Worm (Caenorhabditis elegans): ENCODE results near the gene sec-16A.2.

sec-16A.2 gene

DNA sequence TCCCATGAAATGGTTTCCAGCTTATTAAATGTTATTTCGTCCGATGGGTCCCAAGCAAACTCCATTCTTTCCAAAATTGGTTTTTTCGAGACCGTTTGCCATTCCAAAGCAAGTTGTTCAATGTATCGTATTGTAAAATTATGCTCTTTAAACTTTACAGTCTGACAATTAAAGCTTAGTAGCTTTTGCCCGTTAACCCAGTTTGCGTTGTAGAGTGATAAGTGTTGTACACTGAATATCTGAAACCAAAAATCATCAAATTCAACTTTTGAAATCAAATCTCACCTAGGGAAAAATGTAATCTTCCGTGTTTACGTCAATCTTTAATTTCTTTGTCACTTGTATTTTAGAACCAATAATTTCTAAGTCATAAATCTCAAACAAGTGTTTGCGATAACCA is 10.3 kb downstream of the sec-16A.2 start:
- TF ChIP-seq mep-1 (tag; optimal IDR thresholded peaks at IDR 0.05): no peak
- no peak for TF ChIP-seq mls-2 (tag; optimal IDR thresholded peaks at IDR 0.05)
- TF ChIP-seq unc-62 (GFP tag; optimal IDR thresholded peaks at IDR 0.05): no peak
- no peak for TF ChIP-seq lin-13 (tag; optimal IDR thresholded peaks at IDR 0.05)
- no peak for TF ChIP-seq mab-5 (tag; optimal IDR thresholded peaks at IDR 0.05)
- no peak for TF ChIP-seq ceh-43 (GFP tag; optimal IDR thresholded peaks at IDR 0.05)
- no peak for TF ChIP-seq ces-1 (GFP tag; optimal IDR thresholded peaks at IDR 0.05)
- no peak for TF ChIP-seq lin-32 (GFP tag; optimal IDR thresholded peaks at IDR 0.05)
- no peak for TF ChIP-seq snpc-4 (tag; optimal IDR thresholded peaks at IDR 0.05)
- no peak for TF ChIP-seq nhr-28 (tag; optimal IDR thresholded peaks at IDR 0.05)
- TF ChIP-seq elt-1 (tag; optimal IDR thresholded peaks at IDR 0.05; ENCODE audit: borderline replicate concordance, insufficient read depth): no peak
- no peak for TF ChIP-seq zip-8 (tag; optimal IDR thresholded peaks at IDR 0.05)
- no peak for TF ChIP-seq sptf-1 (tag; optimal IDR thresholded peaks at IDR 0.05)
- no peak for TF ChIP-seq cnd-1 (tag; optimal IDR thresholded peaks at IDR 0.05)
- TF ChIP-seq bed-3 (GFP tag; optimal IDR thresholded peaks at IDR 0.05): no peak
- no peak for TF ChIP-seq nhr-12 (tag; optimal IDR thresholded peaks at IDR 0.05)

DNA sequence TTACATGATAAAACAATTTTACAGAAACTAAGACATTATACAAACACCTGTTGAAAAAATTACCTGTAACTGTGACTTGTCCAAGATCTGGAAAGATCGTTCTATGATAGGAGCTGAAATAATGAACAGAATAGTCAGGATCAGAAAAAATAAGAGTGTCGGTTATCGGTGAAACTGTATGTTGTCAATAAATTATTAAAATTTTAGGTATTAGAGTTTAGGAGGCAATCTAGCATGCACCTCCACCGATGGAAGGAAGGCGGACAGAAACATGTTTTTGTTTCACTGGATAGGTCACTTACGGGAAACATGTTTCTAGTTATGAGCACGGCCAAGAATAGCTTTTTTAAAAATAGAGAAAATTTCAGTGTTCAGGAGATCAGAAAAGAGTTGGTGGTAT is 12.5 kb downstream of the sec-16A.2 start, which contains the start of gene ced-13:
TSS of gene ced-13 (minus strand) at position 101 of the 400 bp plus-strand sequence.
- no peak for TF ChIP-seq bed-3 (GFP tag; optimal IDR thresholded peaks at IDR 0.05)
- no peak for TF ChIP-seq nhr-237 (tag; optimal IDR thresholded peaks at IDR 0.05)
- no peak for TF ChIP-seq ceh-43 (GFP tag; optimal IDR thresholded peaks at IDR 0.05)
- TF ChIP-seq unc-120 (tag; optimal IDR thresholded peaks at IDR 0.05; ENCODE audit: poor library complexity, severe bottlenecking): no peak

ce11 chrX:8302299-8302698 is 15.2 kb downstream of the sec-16A.2 start, which contains the start of gene inx-5:
inx-5 (minus strand) TSS chrX:8302399.
- TF ChIP-seq unc-39 (tag; optimal IDR thresholded peaks at IDR 0.05) (no peak), zip-8 (tag; optimal IDR thresholded peaks at IDR 0.05) (no peak), lin-32 (GFP tag; optimal IDR thresholded peaks at IDR 0.05) (no peak), bed-3 (GFP tag; optimal IDR thresholded peaks at IDR 0.05) (no peak), ceh-39 (tag; optimal IDR thresholded peaks at IDR 0.05) (no peak), ceh-83 (GFP tag; optimal IDR thresholded peaks at IDR 0.05) (no peak), nhr-76 (tag; optimal IDR thresholded peaks at IDR 0.05) (no peak), elt-3 (tag; optimal IDR thresholded peaks at IDR 0.05) (no peak), mep-1 (tag; optimal IDR thresholded peaks at IDR 0.05) (no peak), ces-1 (GFP tag; optimal IDR thresholded peaks at IDR 0.05) (no peak), ceh-43 (GFP tag; optimal IDR thresholded peaks at IDR 0.05) (no peak), drap-1 (GFP tag; optimal IDR thresholded peaks at IDR 0.05) (no peak), pha-4 (tag; optimal IDR thresholded peaks at IDR 0.05) (no peak), elt-1 (tag; optimal IDR thresholded peaks at IDR 0.05; ENCODE audit: borderline replicate concordance, insufficient read depth) (no peak), ztf-11 (tag; optimal IDR thresholded peaks at IDR 0.05) (no peak), unc-120 (tag; optimal IDR thresholded peaks at IDR 0.05; ENCODE audit: poor library complexity, severe bottlenecking) (no peak)

DNA sequence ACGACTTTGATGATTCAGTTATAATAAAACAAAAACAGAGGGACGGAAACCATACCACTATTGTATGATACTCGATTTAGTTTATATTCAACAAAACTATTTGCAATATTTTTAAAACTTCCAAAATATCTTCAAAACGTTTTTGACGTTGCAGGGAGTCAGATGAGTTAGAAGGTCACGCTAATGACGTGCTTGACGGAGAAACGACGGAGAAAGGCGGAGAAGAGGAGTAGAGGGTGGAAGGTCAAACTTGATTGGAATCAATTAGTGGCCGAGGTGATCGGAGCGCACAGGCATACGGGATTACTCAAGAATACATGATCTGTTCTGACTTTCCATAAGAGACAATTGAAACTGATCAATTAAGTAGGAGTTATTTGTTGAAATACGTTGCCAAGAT is 15.8 kb downstream of the sec-16A.2 start:
- TF ChIP-seq ceh-39 (tag; optimal IDR thresholded peaks at IDR 0.05) (no peak), nhr-12 (tag; optimal IDR thresholded peaks at IDR 0.05) (no peak), ceh-43 (GFP tag; optimal IDR thresholded peaks at IDR 0.05) (no peak), zip-8 (tag; optimal IDR thresholded peaks at IDR 0.05) (no peak), nhr-237 (tag; optimal IDR thresholded peaks at IDR 0.05) (no peak), cnd-1 (tag; optimal IDR thresholded peaks at IDR 0.05) (no peak), unc-62 (GFP tag; optimal IDR thresholded peaks at IDR 0.05) (no peak), flh-1 (GFP tag; optimal IDR thresholded peaks at IDR 0.05) (no peak), M03D4.4 (tag; optimal IDR thresholded peaks at IDR 0.05) (no peak), tbx-8 (GFP tag; optimal IDR thresholded peaks at IDR 0.05) (no peak), elt-1 (tag; optimal IDR thresholded peaks at IDR 0.05; ENCODE audit: borderline replicate concordance, insufficient read depth) (no peak), ztf-11 (tag; optimal IDR thresholded peaks at IDR 0.05) (no peak), ces-1 (GFP tag; optimal IDR thresholded peaks at IDR 0.05) (no peak), nhr-2 (tag; optimal IDR thresholded peaks at IDR 0.05) (no peak), lsy-2 (tag; optimal IDR thresholded peaks at IDR 0.05) (no peak), lin-32 (GFP tag; optimal IDR thresholded peaks at IDR 0.05) (no peak), nhr-76 (tag; optimal IDR thresholded peaks at IDR 0.05) (no peak)

ce11 chrX:8307600-8307999 is 20.6 kb downstream of the sec-16A.2 start, which contains the start of gene R09F10.5:
R09F10.5 (minus strand) TSS chrX:8307700.
- TF ChIP-seq drap-1 (GFP tag; optimal IDR thresholded peaks at IDR 0.05) (no peak), lsy-2 (tag; optimal IDR thresholded peaks at IDR 0.05) (no peak), cnd-1 (tag; optimal IDR thresholded peaks at IDR 0.05) (no peak), hlh-1 (tag; optimal IDR thresholded peaks at IDR 0.05) (no peak), lin-32 (GFP tag; optimal IDR thresholded peaks at IDR 0.05) (no peak), unc-39 (tag; optimal IDR thresholded peaks at IDR 0.05) (no peak), tbx-8 (GFP tag; optimal IDR thresholded peaks at IDR 0.05) (no peak), sptf-1 (tag; optimal IDR thresholded peaks at IDR 0.05) (no peak), nhr-2 (tag; optimal IDR thresholded peaks at IDR 0.05) (no peak), elt-1 (tag; optimal IDR thresholded peaks at IDR 0.05; ENCODE audit: borderline replicate concordance, insufficient read depth) (no peak), nhr-237 (tag; optimal IDR thresholded peaks at IDR 0.05) (no peak), M03D4.4 (tag; optimal IDR thresholded peaks at IDR 0.05) (no peak), lin-13 (tag; optimal IDR thresholded peaks at IDR 0.05) (no peak), unc-120 (tag; optimal IDR thresholded peaks at IDR 0.05; ENCODE audit: poor library complexity, severe bottlenecking) (no peak), ham-2 (GFP tag; optimal IDR thresholded peaks at IDR 0.05) (no peak)
